Worm (Caenorhabditis elegans): ENCODE measurements around the gene C18B2.4.

DNA sequence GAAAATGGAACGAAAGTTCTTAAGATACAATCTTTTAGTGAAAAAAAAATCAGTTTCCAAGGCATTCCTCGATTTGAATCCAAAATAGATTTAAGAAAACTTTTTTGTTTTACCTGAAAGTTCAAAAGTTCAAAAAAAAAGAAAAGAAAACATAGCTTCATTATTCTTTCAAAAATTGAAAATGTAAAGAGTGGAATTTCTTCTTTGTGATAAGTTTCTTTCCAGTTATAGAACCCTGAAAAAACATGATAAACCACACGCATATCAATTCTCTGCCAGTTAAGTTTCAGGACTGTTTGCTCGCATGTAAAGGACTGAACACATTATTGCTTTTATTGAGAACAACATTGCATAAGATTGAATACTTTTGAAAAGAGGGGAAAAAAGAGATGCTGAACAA lies 6.2 kb upstream of the C18B2.4 start:
- TF ChIP-seq nhr-12 (tag; optimal IDR thresholded peaks at IDR 0.05) (no peak), nhr-25 (tag; optimal IDR thresholded peaks at IDR 0.05) (no peak)

All from whole organism, L3 larva.